Worm (Caenorhabditis elegans): Measurements from ENCODE around the gene dop-5.

- no peak for TF ChIP-seq zag-1 (tag; optimal IDR thresholded peaks at IDR 0.05)
- TF ChIP-seq lsy-2 (tag; optimal IDR thresholded peaks at IDR 0.05) = no peak
- no peak for TF ChIP-seq ama-1 (optimal IDR thresholded peaks at IDR 0.05)
- no peak for TF ChIP-seq nhr-12 (tag; optimal IDR thresholded peaks at IDR 0.05)
- no peak for TF ChIP-seq mdl-1 (tag; optimal IDR thresholded peaks at IDR 0.05)
- TF ChIP-seq F13H6.1 (tag; optimal IDR thresholded peaks at IDR 0.05) = no peak
- TF ChIP-seq lin-13 (GFP tag; optimal IDR thresholded peaks at IDR 0.05) = no peak
- TF ChIP-seq C34F6.9 (tag; optimal IDR thresholded peaks at IDR 0.05) = no peak
Observed at ce11 chrV:11336877-11337276, 29.2 kb downstream of the dop-5 start.
